Fruit fly (Drosophila melanogaster): Measurements from ENCODE around the gene Six4.

Six4 gene

DNA sequence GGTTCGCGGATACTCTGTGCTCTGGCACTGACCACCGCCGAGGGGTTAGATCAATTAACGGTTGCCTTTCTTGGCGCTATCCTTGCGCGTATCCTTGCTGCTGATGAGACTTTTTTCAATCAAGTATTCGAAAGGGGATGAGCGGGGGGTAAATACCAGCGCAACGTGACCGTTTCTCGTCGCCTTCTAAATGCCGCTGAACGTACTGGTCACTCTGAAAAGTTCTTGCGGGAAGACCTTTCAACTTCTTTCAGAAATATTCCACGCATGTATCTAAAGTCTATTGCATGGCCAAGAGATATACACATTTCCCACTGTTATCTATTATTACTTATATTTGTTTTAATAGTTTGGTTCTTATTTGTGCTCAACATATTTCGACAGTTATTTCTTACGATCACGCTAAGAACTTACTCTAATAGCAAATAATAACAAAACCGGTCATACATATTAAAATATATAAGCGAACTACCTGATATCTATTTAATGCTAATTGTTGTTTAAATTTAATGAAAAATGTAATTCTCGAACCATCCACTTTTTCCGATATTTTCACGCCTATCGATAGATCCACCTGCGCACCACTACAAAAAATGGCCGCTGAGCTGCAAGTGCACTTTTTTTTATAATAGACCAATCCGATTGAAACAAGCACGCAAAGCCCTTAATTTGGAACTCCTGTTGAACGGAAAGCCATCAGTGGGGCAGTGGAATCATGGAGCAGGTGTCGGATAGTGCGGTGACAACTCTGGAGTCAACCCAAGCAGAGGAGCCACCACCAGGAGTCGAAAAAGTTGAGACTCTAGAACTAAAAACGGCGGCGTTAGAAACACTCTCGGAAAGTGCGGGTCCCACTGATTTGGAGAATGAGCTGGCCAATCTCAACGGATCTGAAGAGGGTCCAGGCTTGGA is 16.8 kb upstream of the Six4 start, which contains the start of the genes CG3634 and HIPP1 (continued):
- peak; percentile 45 for TF ChIP-seq Ets97D (GFP tag; optimal IDR thresholded peaks at IDR 0.05)
- no peak for TF ChIP-seq CG42726 (GFP tag; IDR thresholded peaks at IDR 0.05; ENCODE audit: partially characterized antibody)
- TF ChIP-seq run (tag; optimal IDR thresholded peaks at IDR 0.05): no peak
- peak; percentile 94 for TF ChIP-seq MBD-R2 (GFP tag; IDR thresholded peaks at IDR 0.05)
- peak; percentile 75 for TF ChIP-seq Scr (GFP tag; IDR thresholded peaks at IDR 0.05; ENCODE audit: partially characterized antibody)
- TF ChIP-seq pzg (GFP tag; optimal IDR thresholded peaks at IDR 0.05): peak; percentile 60
- TF ChIP-seq CG17829 (tag; optimal IDR thresholded peaks at IDR 0.05): peak; percentile 31
- TF ChIP-seq CG8924 (tag; optimal IDR thresholded peaks at IDR 0.05): peak; percentile 11
- no peak for TF ChIP-seq CG11247 (GFP tag; IDR thresholded peaks at IDR 0.05)
- no peak for TF ChIP-seq CG4820 (GFP tag; optimal IDR thresholded peaks at IDR 0.05)
- TF ChIP-seq CG2116 (GFP tag; optimal IDR thresholded peaks at IDR 0.05): peak; percentile 71
- peak; percentile 52; the same call in 1 of the 3 replicates for TF ChIP-seq zen2 (GFP tag; IDR thresholded peaks at IDR 0.05; ENCODE audit: partially characterized antibody)
- TF ChIP-seq CG15514 (GFP tag; optimal IDR thresholded peaks at IDR 0.05): peak; percentile 22
- peak; percentile 44; the same call in 1 of the 2 replicates for TF ChIP-seq sna (GFP tag; IDR thresholded peaks at IDR 0.05; ENCODE audit: partially characterized antibody)
- peak; percentile 59 for TF ChIP-seq hbn (GFP tag; IDR thresholded peaks at IDR 0.05; ENCODE audit: partially characterized antibody)
- TF ChIP-seq Doc3 (GFP tag; IDR thresholded peaks at IDR 0.05; ENCODE audit: partially characterized antibody): peak; percentile 50; the same call in 1 of the 3 replicates
- TF ChIP-seq CG9727 (GFP tag; optimal IDR thresholded peaks at IDR 0.05): peak; percentile 17
- TF ChIP-seq CG12104 (GFP tag; optimal IDR thresholded peaks at IDR 0.05): peak; percentile 39
- no peak for TF ChIP-seq HmgD (GFP tag; optimal IDR thresholded peaks at IDR 0.05)
- TF ChIP-seq Blimp-1 (GFP tag; optimal IDR thresholded peaks at IDR 0.05): no peak
- no peak for TF ChIP-seq CG11398 (GFP tag; optimal IDR thresholded peaks at IDR 0.05)
- no peak for TF ChIP-seq ind (GFP tag; optimal IDR thresholded peaks at IDR 0.05)
- TF ChIP-seq Nf-YB (GFP tag; optimal IDR thresholded peaks at IDR 0.05): peak; percentile 36
- peak; percentile 83 for TF ChIP-seq gfzf (GFP tag; optimal IDR thresholded peaks at IDR 0.05)
- TF ChIP-seq gt (GFP tag; IDR thresholded peaks at IDR 0.05): no peak
- peak; percentile 51 for TF ChIP-seq Lhr (GFP tag; optimal IDR thresholded peaks at IDR 0.05)
- no peak for TF ChIP-seq dmrt99B (tag; optimal IDR thresholded peaks at IDR 0.05)
- TF ChIP-seq CG32772 (GFP tag; IDR thresholded peaks at IDR 0.05): peak; percentile 44; the same call in 1 of the 2 replicates
- TF ChIP-seq Xrp1 (GFP tag; IDR thresholded peaks at IDR 0.05): peak; percentile 22; the same call in 1 of the 2 replicates
- no peak for TF ChIP-seq fru (optimal IDR thresholded peaks at IDR 0.05)
- 0 out of 3 replicates have a peak, but pooled peaks have one; percentile 24 for TF ChIP-seq Opbp (GFP tag; IDR thresholded peaks at IDR 0.05; ENCODE audit: partially characterized antibody)
- TF ChIP-seq Usf (GFP tag; optimal IDR thresholded peaks at IDR 0.05): no peak
- no peak for TF ChIP-seq CG2129 (GFP tag; IDR thresholded peaks at IDR 0.05; ENCODE audit: partially characterized antibody)
- TF ChIP-seq Nf-YC (tag; optimal IDR thresholded peaks at IDR 0.05): peak; percentile 76
- TF ChIP-seq CG2120 (GFP tag; optimal IDR thresholded peaks at IDR 0.05): peak; percentile 36
- peak; percentile 3 for TF ChIP-seq CG8290 (GFP tag; optimal IDR thresholded peaks at IDR 0.05)
- no peak for TF ChIP-seq CG8290 (tag; optimal IDR thresholded peaks at IDR 0.05)
- TF ChIP-seq vfl (GFP tag; optimal IDR thresholded peaks at IDR 0.05): no peak
- TF ChIP-seq Atf-2 (GFP tag; optimal IDR thresholded peaks at IDR 0.05): no peak
- TF ChIP-seq CG12391 (tag; optimal IDR thresholded peaks at IDR 0.05): peak; percentile 54
- TF ChIP-seq CG13775 (GFP tag; optimal IDR thresholded peaks at IDR 0.05): peak; percentile 10
- TF ChIP-seq CG4854 (GFP tag; optimal IDR thresholded peaks at IDR 0.05): no peak
- no peak for TF ChIP-seq B-H1 (GFP tag; IDR thresholded peaks at IDR 0.05)
- peak; percentile 9 for TF ChIP-seq stwl (tag; optimal IDR thresholded peaks at IDR 0.05)
- TF ChIP-seq CG34224 (GFP tag; IDR thresholded peaks at IDR 0.05; ENCODE audit: partially characterized antibody): peak; percentile 73
- no peak for TF ChIP-seq Dip2 (GFP tag; IDR thresholded peaks at IDR 0.05)
- no peak for TF ChIP-seq CG6854 (GFP tag; optimal IDR thresholded peaks at IDR 0.05)
- TF ChIP-seq CG12155 (GFP tag; optimal IDR thresholded peaks at IDR 0.05): peak; percentile 8

Data from whole organism, embryonic.